Worm (Caenorhabditis elegans): Measurements from ENCODE around the gene Y94H6A.5.
"Not testable (repeated sequence)": the region's sequence is repeated elsewhere in the genome, so short reads cannot be mapped to it uniquely, and the experiment has no call there.

ce11 chrIV:2716474-2716873 is 12.7 kb upstream of the Y94H6A.5 start, which contains the start of gene Y94H6A.7:
- not testable (repeated sequence) for TF ChIP-seq K02D7.2, pha-4 (tag; optimal IDR thresholded peaks at IDR 0.05)
